Fruit fly (Drosophila melanogaster) whole organism: ENCODE measurements around the gene Bcs1.

Source experiments
- CG8478 ChIP-seq: fragments of >200 bp; optimal IDR thresholded peaks from 2 replicates; lab custom pipeline; 2018; ENCODE audit warnings: inconsistent platforms
- Dll ChIP-seq: fragments of >200 bp; optimal IDR thresholded peaks from 2 replicates; lab custom pipeline; 2017
- EcR ChIP-seq, 2 experiments: fragments of >200 bp; optimal IDR thresholded peaks; 2 replicates each; lab custom pipeline; 2017; ENCODE audit warnings: missing biosample characterization in 2 of 2, missing genetic modification characterization in 2 of 2, missing genetic modification reagents in 2 of 2
- pan ChIP-seq: fragments of >200 bp; optimal IDR thresholded peaks from 2 replicates; lab custom pipeline; 2017
- psq ChIP-seq: fragments of >200 bp; optimal IDR thresholded peaks from 2 replicates; lab custom pipeline; 2017

DNA sequence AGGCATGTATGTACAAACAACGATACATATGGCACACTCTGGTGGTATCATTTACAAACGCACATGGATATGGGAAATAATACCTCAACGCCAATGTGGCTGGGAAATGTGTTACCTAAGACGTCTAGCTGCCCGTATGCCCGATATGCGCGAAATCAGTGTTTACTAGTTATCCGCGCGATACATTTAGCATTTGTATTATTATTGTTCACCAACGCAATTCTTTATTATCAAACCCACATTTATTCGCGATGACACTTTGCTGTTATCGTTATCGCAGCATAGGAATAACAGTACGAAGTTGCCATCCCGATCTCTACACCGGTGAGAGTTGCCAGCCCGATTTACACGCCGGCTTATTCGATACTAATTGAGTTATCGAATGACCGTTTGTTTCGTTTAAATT, 24.3 kb downstream of the Bcs1 start, which contains the start of gene chico:
- TF ChIP-seq Dll: no peak
- TF ChIP-seq psq (lab: Kevin White, UChicago): no peak
- no peak for TF ChIP-seq EcR (GFP tag; optimal IDR thresholded peaks at IDR 0.05; lab: Kevin White, UChicago)
- no peak for TF ChIP-seq pan (lab: Kevin White, UChicago)
- no peak for TF ChIP-seq CG8478 (lab: Kevin White, UChicago)
